Fruit fly (Drosophila melanogaster): Measurements from ENCODE around the gene RpL13.

RpL13 gene

DNA sequence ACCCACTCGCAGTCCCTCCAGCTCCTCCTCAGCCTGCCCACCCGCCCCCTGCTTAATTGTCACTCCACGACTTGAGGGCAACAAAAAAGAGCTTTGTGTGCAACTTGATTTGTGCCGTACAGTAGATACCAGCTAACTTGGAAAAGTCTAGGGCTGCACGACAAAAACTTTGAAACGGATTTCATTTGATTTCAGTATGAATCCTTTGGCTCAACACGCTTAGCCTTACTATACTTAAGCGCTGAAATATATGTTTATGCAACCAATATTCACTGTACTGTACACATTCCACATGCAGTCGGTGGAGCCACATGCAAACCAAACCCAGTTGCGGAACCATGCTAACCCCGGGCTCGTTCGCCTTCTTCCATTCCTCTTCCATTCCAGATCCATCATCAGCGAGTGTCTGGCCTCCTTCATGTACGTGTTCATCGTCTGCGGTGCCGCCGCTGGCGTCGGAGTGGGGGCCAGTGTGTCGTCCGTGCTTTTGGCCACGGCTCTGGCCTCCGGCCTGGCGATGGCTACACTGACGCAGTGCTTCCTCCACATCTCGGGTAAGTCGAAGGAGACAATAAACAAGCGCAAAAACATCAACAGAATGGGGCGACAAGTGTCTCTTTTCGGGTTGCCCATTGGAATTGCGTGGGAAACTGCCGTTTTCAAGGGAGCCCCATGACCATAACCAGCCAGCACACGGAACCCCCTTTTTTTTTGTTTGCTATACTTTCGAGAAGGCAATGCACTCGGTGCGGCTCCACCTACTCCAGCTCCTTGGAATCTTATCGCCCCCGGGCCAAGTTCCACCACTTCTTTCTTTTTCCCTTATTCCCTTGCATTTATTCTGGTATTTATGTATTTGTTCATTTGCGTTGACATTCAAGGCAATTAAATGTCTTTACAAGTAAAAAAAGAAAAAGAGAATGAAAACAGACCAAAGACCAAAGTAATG, 19.6 kb downstream of the RpL13 start:
- TF ChIP-seq CG8478 (optimal IDR thresholded peaks at IDR 0.05) (no peak), CTCF (optimal IDR thresholded peaks at IDR 0.05) (no peak)

DNA sequence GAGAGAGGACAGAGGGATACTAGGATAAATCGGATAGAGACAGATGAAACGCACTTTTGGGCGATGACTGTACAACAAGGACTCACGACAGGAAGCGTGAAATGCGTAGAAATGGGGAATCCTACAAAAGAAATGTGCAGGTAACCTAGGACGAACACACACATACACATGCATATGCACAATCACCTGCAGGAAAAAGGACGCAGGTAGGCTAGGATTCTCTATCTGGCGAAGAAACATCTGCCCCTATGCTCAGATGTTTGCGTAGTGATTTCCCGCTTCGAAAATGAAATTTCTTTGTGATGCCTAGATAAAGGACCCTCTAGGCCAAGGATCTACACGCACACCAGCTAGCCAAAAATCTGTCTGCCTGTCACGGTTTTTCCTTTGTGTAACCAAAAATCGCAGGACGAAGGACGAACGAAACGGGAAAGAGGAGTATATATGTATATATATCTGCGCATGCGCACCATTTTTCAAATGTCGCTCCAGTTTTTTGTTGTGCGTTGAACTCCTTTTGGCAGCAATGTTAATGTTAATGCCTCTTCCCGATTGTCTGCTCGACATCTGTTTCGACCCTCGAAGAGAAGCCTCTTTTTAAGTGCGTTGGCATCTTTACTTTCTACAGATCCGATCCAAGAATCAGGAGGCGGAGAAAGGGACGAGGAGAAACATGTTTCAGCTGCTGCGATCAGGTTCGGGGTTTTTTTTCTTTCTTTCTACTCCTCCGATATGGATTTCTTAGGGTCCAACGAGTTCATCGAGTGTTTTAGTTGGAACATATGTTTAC, 21.3 kb downstream of the RpL13 start:
- TF ChIP-seq CTCF (optimal IDR thresholded peaks at IDR 0.05) (no peak), CG8478 (optimal IDR thresholded peaks at IDR 0.05) (no peak)

DNA sequence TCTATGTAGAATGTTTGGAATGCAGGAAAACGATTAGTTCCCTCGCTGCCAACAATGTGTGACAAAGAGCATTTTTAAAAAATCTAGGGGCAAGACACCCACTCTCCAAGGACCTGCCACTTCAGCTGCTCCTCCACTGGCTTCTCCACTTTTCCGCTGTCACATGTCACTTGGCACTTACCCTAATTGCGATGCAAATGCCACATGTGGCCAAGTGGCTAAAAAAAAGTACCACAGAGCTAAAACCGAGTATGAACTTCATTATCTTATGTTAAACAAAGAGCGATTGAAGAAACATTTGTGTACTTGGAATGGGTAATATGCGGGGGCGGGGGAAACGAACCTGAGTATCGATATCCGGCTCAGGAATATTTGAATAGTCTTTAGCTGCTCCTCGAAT, 22.2 kb downstream of the RpL13 start:
- no peak for TF ChIP-seq CG8478 (optimal IDR thresholded peaks at IDR 0.05)
- TF ChIP-seq CTCF (optimal IDR thresholded peaks at IDR 0.05) = no peak

DNA sequence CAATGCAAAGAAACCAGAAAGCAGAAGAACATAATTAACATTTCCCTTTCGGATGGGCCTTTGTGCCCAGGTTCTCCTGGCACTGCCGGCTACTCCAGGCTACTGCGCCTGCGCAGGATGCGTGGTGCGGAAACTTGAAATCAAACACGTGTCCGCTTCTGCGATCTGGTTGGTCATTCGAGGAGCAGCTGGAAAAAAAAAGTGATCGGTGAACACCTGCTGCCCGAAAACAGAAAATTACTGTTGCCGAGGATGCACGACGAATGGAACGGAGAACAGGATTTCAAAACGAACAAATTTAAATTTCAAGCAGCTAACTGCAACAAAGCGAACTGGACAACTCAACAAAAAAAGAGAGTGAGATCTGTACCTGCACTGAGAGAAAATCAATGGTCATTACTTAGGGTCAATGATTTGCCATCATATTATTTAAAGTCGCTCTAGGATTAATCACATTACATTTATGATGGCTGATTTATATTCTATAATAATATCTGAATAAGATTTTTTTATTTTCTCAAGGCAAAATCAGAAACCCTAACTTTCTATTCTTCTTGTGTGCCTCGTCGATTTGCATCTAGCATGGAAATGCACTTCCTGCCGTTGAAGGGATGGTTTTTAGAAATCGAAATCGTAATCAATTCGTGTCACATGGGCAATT, 22.9 kb downstream of the RpL13 start:
- TF ChIP-seq CG8478 (optimal IDR thresholded peaks at IDR 0.05) (no peak), CTCF (optimal IDR thresholded peaks at IDR 0.05) (no peak)

- no peak for TF ChIP-seq CG8478 (optimal IDR thresholded peaks at IDR 0.05)
- TF ChIP-seq CTCF (optimal IDR thresholded peaks at IDR 0.05) = no peak
Observed at dm6 chr2L:9994382-9994781, 27.3 kb downstream of the RpL13 start.

DNA sequence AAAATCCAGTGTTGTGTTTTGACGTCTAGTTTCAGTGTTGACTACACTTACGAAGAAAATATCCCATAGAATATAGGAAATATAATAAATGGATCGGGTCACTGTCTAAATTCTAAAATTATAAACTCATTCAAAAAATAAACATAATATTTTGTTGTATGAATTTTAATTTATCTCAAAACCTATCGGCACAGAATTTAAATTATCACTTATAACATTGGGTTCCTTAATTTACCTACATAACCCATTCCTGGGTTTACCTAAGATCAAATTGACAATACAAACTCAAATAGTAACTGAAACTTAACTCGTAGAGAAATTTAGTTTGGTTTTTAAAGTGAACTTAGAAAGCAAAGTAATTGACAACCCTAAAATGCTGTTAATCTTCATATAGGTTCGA, 29.4 kb downstream of the RpL13 start:
- TF ChIP-seq CG8478 (optimal IDR thresholded peaks at IDR 0.05) (no peak), CTCF (optimal IDR thresholded peaks at IDR 0.05) (no peak)

dm6 chr2L:10002408-10003358, 35.6 kb downstream of the RpL13 start, which contains the start of the genes CG31875 and SoYb:
Gene CG31875 (minus strand): TSS chr2L:10002736.
Gene SoYb (minus strand): TSS chr2L:10002736.
- TF ChIP-seq CTCF (optimal IDR thresholded peaks at IDR 0.05) = no peak
- no peak for TF ChIP-seq CG8478 (optimal IDR thresholded peaks at IDR 0.05)

DNA sequence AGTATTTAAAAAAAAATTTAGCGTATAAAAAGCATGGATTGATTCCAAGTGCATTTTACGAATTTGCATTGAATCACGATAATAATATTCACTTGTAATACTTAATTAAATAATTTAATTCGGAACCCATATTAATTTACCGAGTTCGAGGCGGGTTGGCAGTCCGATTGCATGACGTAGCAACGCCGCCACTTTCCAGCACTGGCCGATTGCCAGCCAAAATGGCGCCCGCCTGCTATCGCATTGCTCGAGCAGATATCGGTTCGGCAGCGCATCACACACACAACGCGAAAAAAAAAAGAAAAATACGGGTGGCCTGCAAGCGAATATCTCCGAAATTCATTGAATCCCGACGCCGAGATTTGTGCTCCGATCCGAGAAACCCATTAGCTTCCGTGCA, 36.5 kb downstream of the RpL13 start, which contains the start of gene Ndf:
Gene Ndf, plus strand, starts transcription at position 240 of the 400 bp plus-strand sequence.
- TF ChIP-seq CTCF (optimal IDR thresholded peaks at IDR 0.05) = peak in 1 of 2 experiments; percentile 20
- no peak for TF ChIP-seq CG8478 (optimal IDR thresholded peaks at IDR 0.05)

dm6 chr2L:10004574-10004973, 37.5 kb downstream of the RpL13 start:
- TF ChIP-seq CTCF (optimal IDR thresholded peaks at IDR 0.05) (no peak), CG8478 (optimal IDR thresholded peaks at IDR 0.05) (no peak)

DNA sequence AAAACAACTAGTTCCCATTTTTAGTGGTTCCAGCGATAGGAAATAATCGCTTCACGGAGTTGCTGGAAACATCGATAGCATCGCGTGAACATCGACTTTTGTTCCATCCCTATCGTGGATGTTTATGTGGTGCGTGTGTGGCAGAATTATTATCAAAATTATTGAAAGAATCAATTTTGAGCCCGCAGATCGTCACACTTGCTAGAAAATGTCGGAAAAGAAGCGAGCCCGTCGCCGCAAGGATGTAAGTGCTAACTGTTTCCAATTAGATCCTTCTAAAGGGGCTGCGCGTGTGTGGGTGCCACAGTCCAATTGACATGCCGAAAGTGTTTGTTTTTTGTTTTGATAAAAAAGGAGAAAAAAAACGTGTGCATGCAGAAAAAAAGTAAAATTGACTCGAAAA, 42.2 kb downstream of the RpL13 start, which contains the start of gene Trp1:
Gene Trp1, plus strand, starts transcription at position 89 of the 403 bp plus-strand sequence.
- peak in 1 of 2 experiments; percentile 43 for TF ChIP-seq CTCF (optimal IDR thresholded peaks at IDR 0.05)
- TF ChIP-seq CG8478 (optimal IDR thresholded peaks at IDR 0.05) = no peak

- TF ChIP-seq CG8478 (optimal IDR thresholded peaks at IDR 0.05) (no peak), CTCF (optimal IDR thresholded peaks at IDR 0.05) (no peak)
Observed at dm6 chr2L:10009800-10010658, 42.9 kb downstream of the RpL13 start.

DNA sequence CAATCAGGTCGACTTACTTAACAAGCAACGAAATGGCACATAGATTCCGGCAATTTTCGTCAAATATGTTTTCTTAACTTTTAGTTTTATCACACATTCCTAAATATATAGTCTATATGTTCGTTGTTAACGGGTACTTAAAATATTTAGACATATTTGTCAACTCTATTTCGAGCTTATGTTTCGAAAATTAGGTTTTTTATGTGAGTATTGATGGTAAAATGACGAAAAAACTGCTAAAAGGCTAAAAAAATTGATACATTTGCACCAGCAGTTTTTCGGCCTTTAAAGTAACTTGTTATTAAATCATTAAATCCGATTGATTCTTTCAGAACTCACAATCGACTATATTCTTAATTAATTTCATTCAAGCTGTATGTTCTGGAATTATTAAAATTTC, 50.2 kb downstream of the RpL13 start, which contains the start of gene CG13131:
Gene CG13131, minus strand, starts transcription at position 101 of the 400 bp plus-strand sequence.
- TF ChIP-seq CG8478 (optimal IDR thresholded peaks at IDR 0.05) = no peak
- TF ChIP-seq CTCF (optimal IDR thresholded peaks at IDR 0.05) = no peak

All from S2 (cell line).